Worm (Caenorhabditis elegans) whole organism, midembryonic: Measurements from ENCODE around the gene nhr-134.
"Not testable (repeated sequence)": the region's sequence is repeated elsewhere in the genome, so short reads cannot be mapped to it uniquely, and the experiment has no call there.

Source experiments
- T22C8.4 ChIP-seq: fragments of 200-800 bp; sonication (Bioruptor generic); IDR thresholded peaks from 2 replicates; pipeline ENCODE4 v1.3.6; 2022; ENCODE audit warnings: missing genetic modification characterization, missing compliant biosample characterization
- cog-1 ChIP-seq: sonication (generic microtip); optimal IDR thresholded peaks from 2 replicates; lab custom pipeline; 2016; ENCODE audit warnings: missing genetic modification characterization, missing compliant biosample characterization
- flt-1 ChIP-seq: fragments of 200-800 bp; sonication (Bioruptor generic); IDR thresholded peaks from 2 replicates; pipeline ENCODE4 v1.3.6; 2022; ENCODE audit warnings: missing genetic modification characterization, missing compliant biosample characterization
- klf-2 ChIP-seq: fragments of 200-800 bp; sonication (Bioruptor generic); conservative IDR thresholded peaks from 2 replicates; pipeline ENCODE4 v1.3.6; 2022; ENCODE audit warnings: missing genetic modification reagents, missing genetic modification characterization, missing compliant biosample characterization
- med-1 ChIP-seq: sonication (generic microtip); optimal IDR thresholded peaks from 2 replicates; lab custom pipeline; 2017; ENCODE audit warnings: missing genetic modification characterization, mild to moderate bottlenecking, missing compliant biosample characterization, antibody characterized with exemption, missing genetic modification reagents; ENCODE audit not compliant: insufficient read depth
- ref-1 ChIP-seq: fragments of 200-800 bp; sonication (Bioruptor generic); conservative IDR thresholded peaks from 2 replicates; pipeline ENCODE4 v1.3.6; 2022; ENCODE audit warnings: missing genetic modification reagents, missing genetic modification characterization, missing compliant biosample characterization
- tab-1 ChIP-seq: fragments of 200-800 bp; sonication (Bioruptor generic); IDR thresholded peaks from 2 replicates; pipeline ENCODE4 v1.3.6; 2022; ENCODE audit warnings: missing genetic modification characterization, missing compliant biosample characterization
- ztf-23 ChIP-seq: fragments of 200-800 bp; sonication (Bioruptor generic); IDR thresholded peaks from 2 replicates; pipeline ENCODE4 v1.3.6; 2022; ENCODE audit warnings: missing genetic modification reagents, missing genetic modification characterization, missing compliant biosample characterization
- ztf-29 ChIP-seq: fragments of 200-800 bp; sonication (Bioruptor generic); IDR thresholded peaks from 2 replicates; pipeline ENCODE4 v1.3.6; 2022; ENCODE audit warnings: missing genetic modification reagents, missing genetic modification characterization, missing compliant biosample characterization

nhr-134 gene

DNA sequence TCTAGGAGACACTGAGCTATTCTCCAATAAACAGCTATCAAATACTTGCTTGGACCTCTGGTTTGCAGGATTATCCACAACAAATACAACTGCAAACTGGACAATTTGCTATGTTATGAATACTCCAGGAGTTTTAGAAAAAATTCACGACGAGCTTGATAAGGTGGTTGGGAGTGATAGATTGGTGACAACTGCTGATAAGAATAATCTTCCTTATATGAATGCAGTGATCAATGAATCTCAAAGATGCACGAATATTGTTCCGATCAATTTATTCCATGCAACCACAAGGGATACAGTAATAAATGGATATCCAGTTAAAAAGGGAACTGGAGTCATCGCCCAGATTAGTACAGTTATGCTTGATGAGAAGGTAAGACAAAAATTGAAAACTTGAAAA lies 20.8 kb downstream of the nhr-134 start:
- TF ChIP-seq ztf-23 (GFP tag; lab: Robert Waterston, UW) (no peak), tab-1 (GFP tag; lab: Robert Waterston, UW) (no peak), cog-1 (tag; lab: Kevin White, UChicago) (no peak), med-1 (GFP tag; lab: Kevin White, UChicago) (no peak)

DNA sequence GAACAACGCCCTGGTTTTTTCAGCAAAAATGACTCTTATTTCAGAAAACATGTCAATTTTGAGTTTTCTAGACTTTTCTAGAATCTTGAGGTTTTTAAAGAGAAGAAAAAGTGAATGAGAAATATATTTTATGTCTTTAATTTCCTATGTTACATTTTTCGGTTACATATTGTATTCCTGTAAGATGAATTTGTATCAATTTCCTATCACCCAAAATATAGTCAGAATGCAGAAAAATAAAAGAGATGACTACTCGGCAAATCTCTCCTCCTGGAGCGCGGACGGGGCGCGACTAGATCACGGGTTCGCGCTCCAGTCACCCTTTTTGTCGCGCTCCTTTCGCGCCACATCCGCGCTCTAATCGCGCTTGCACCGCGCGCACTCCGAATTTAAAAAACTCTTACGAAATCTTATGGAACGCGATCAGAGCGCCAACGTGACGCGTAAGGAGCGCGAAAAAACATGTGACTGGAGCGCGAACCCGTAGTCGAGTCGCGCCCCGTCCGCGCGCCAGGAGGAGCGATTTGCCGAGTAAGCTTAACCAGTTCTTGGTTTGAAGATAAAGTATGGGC lies 23.6 kb downstream of the nhr-134 start, which contains the start of gene str-253:
Gene str-253, minus strand, starts transcription at position 51 of the 572 bp plus-strand sequence.
- no peak for TF ChIP-seq tab-1 (GFP tag; lab: Robert Waterston, UW)
- TF ChIP-seq med-1 (GFP tag; lab: Kevin White, UChicago) = no peak
- TF ChIP-seq ztf-23 (GFP tag; lab: Robert Waterston, UW) = no peak
- no peak for TF ChIP-seq ref-1 (GFP tag; lab: Robert Waterston, UW)
- TF ChIP-seq flt-1 (GFP tag; lab: Robert Waterston, UW) = no peak
- no peak for TF ChIP-seq T22C8.4
- no peak for TF ChIP-seq ztf-29
- no peak for TF ChIP-seq klf-2 (GFP tag; lab: Robert Waterston, UW)
- no peak for TF ChIP-seq cog-1 (tag; lab: Kevin White, UChicago)

DNA sequence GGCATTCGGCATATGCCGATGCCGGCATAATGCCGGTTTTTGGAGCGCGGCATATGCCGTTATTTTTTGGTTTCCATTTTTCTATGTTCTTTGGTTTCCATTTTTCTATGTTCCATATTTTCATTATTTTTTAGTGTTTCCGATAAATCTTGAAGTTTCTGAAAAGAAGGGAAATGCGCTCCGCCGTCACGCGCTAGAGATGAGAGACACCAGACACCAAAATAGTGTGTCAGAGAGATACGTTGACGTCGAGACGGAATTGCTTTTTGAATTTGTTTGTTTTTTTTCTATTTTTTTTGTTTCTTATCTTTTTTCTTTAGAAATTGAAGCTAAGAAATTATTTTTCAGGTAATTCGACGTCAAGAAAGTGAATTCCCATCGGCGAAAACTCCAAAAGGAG lies 24.2 kb downstream of the nhr-134 start, which contains the start of gene F41B5.1:
Gene F41B5.1, plus strand, starts transcription at position 343 of the 400 bp plus-strand sequence.
- not testable (repeated sequence) for TF ChIP-seq T22C8.4; ztf-23 (GFP tag; lab: Robert Waterston, UW); ref-1 (GFP tag; lab: Robert Waterston, UW)

- no peak for TF ChIP-seq T22C8.4
- no peak for TF ChIP-seq ztf-23 (GFP tag; lab: Robert Waterston, UW)
- no peak for TF ChIP-seq med-1 (GFP tag; lab: Kevin White, UChicago)
- no peak for TF ChIP-seq ztf-29
- no peak for TF ChIP-seq flt-1 (GFP tag; lab: Robert Waterston, UW)
- no peak for TF ChIP-seq klf-2 (GFP tag; lab: Robert Waterston, UW)
These were observed 28.7 kb downstream of the nhr-134 start, which contains the start of gene nhr-182 for ce11 chrV:2259750-2260149. Gene nhr-182 (minus strand): TSS chrV:2259927.

DNA sequence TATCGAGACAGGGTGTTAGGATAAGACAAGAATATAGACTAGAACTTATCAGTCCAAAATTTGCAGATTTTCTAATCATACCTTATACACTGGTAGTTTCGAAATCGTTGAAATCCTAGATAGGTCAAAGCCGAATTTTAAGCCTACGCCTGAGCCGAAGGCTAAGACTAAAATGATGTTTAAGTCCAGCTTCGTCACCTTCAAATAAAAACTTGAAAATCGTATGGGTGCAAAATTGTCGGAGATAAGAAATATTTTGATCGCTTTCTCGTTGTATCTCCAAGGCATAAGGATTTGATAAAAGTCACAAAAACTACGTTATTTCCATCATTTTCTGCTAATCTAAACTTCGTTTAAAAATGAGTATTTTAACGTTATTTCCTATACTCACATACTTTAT lies 29.6 kb downstream of the nhr-134 start, which contains the start of gene F41B5.12:
Gene F41B5.12, plus strand, starts transcription at position 301 of the 400 bp plus-strand sequence.
- TF ChIP-seq tab-1 (GFP tag; lab: Robert Waterston, UW) = no peak
- TF ChIP-seq med-1 (GFP tag; lab: Kevin White, UChicago) = no peak
- no peak for TF ChIP-seq T22C8.4
- no peak for TF ChIP-seq ztf-29
- no peak for TF ChIP-seq cog-1 (tag; lab: Kevin White, UChicago)
- TF ChIP-seq ref-1 (GFP tag; lab: Robert Waterston, UW) = no peak
- no peak for TF ChIP-seq flt-1 (GFP tag; lab: Robert Waterston, UW)
- TF ChIP-seq ztf-23 (GFP tag; lab: Robert Waterston, UW) = no peak
- TF ChIP-seq klf-2 (GFP tag; lab: Robert Waterston, UW) = no peak

- TF ChIP-seq cog-1 (tag; lab: Kevin White, UChicago) (no peak), ztf-29 (no peak)
These were observed 33.4 kb downstream of the nhr-134 start, which contains the start of gene nhr-183 for ce11 chrV:2264455-2264854. Gene nhr-183 (minus strand): TSS chrV:2264634.

DNA sequence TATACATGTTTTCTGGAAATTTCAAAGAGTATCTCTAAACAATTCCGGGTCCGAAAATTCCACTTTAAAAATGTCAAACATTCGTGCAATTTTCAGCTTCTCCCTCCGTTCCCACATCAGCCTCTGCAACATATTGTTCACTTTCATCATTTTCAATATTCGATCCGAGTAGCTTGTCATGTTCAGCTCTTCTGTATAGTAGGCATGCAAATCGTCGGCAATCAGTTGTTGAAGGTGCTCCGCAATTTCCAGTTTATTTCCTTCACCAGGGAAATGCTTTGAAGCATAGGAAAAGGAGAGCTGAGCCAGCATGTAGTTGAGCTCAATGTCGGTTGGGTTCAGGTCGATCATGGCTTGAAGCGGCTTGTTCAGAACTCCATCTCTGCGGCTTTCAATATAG lies 33.9 kb downstream of the nhr-134 start:
- TF ChIP-seq ztf-23 (GFP tag; lab: Robert Waterston, UW) (no peak), med-1 (GFP tag; lab: Kevin White, UChicago) (no peak), ztf-29 (no peak), T22C8.4 (no peak), ref-1 (GFP tag; lab: Robert Waterston, UW) (no peak), cog-1 (tag; lab: Kevin White, UChicago) (no peak), tab-1 (GFP tag; lab: Robert Waterston, UW) (no peak), flt-1 (GFP tag; lab: Robert Waterston, UW) (no peak), klf-2 (GFP tag; lab: Robert Waterston, UW) (no peak)

DNA sequence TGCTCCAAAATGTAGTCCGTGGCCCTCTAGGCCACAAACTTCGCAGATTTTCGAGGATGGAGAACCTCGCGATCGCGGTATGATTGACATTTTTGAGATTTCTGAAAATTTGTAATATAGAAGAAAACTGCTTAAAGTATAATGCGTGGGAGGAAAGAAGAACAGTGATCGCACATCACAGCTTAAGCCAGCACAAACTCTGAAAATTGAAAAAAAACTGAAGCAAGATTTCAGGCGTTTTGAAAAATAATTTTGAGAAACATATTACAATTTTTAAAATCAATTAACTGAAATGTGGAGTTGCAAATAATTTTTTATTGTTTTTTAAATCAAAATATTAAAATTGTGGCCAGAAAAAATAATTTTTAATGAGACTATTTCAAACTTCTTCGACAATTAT lies 35.9 kb downstream of the nhr-134 start, which contains the start of gene nhr-275:
Gene nhr-275, minus strand, starts transcription at position 101 of the 400 bp plus-strand sequence.
- TF ChIP-seq ztf-29 (no peak), ztf-23 (GFP tag; lab: Robert Waterston, UW) (no peak), T22C8.4 (no peak), ref-1 (GFP tag; lab: Robert Waterston, UW) (no peak), med-1 (GFP tag; lab: Kevin White, UChicago) (no peak), cog-1 (tag; lab: Kevin White, UChicago) (no peak), flt-1 (GFP tag; lab: Robert Waterston, UW) (no peak), klf-2 (GFP tag; lab: Robert Waterston, UW) (no peak), tab-1 (GFP tag; lab: Robert Waterston, UW) (no peak)

ce11 chrV:2271750-2272149 lies 40.7 kb downstream of the nhr-134 start, which contains the start of gene Y5H2A.1:
Gene Y5H2A.1 (minus strand): TSS chrV:2271850.
- no peak for TF ChIP-seq flt-1 (GFP tag; lab: Robert Waterston, UW)
- TF ChIP-seq T22C8.4 = no peak
- no peak for TF ChIP-seq klf-2 (GFP tag; lab: Robert Waterston, UW)
- TF ChIP-seq med-1 (GFP tag; lab: Kevin White, UChicago) = no peak

- no peak for TF ChIP-seq ztf-29
- no peak for TF ChIP-seq flt-1 (GFP tag; lab: Robert Waterston, UW)
- TF ChIP-seq med-1 (GFP tag; lab: Kevin White, UChicago) = no peak
- TF ChIP-seq T22C8.4 = no peak
- no peak for TF ChIP-seq ref-1 (GFP tag; lab: Robert Waterston, UW)
These were observed 43.4 kb downstream of the nhr-134 start, which contains the start of the genes Y5H2A.4 and abu-4 for ce11 chrV:2274253-2274892. Gene Y5H2A.4 (minus strand): TSS chrV:2274353. Gene abu-4 (plus strand): TSS chrV:2274842.
